Worm (Caenorhabditis elegans): ENCODE data around the gene F40G12.2.

Gene F40G12.2

ce11 chrV:14240694-14241201 lies 20.0 kb downstream of the F40G12.2 start, which contains the start of gene K02E11.10:
Gene K02E11.10, minus strand, starts transcription at chrV:14241151.
- TF ChIP-seq klf-2 (GFP tag; conservative IDR thresholded peaks at IDR 0.05) (no peak), ref-1 (GFP tag; conservative IDR thresholded peaks at IDR 0.05) (no peak), med-1 (GFP tag; optimal IDR thresholded peaks at IDR 0.05; ENCODE audit: insufficient read depth) (no peak), ztf-23 (GFP tag; IDR thresholded peaks at IDR 0.05) (no peak), ztf-29 (GFP tag; IDR thresholded peaks at IDR 0.05) (no peak), cog-1 (tag; optimal IDR thresholded peaks at IDR 0.05) (no peak), flt-1 (GFP tag; IDR thresholded peaks at IDR 0.05) (no peak), T22C8.4 (GFP tag; IDR thresholded peaks at IDR 0.05) (no peak), tab-1 (GFP tag; IDR thresholded peaks at IDR 0.05) (no peak)

- TF ChIP-seq ztf-23 (GFP tag; IDR thresholded peaks at IDR 0.05), result peak; percentile 42; the same call in 1 of the 2 replicates
- peak; percentile 65; the same call in 1 of the 2 replicates for TF ChIP-seq tab-1 (GFP tag; IDR thresholded peaks at IDR 0.05)
- TF ChIP-seq T22C8.4 (GFP tag; IDR thresholded peaks at IDR 0.05), result peak; percentile 28; the same call in 1 of the 2 replicates
- TF ChIP-seq flt-1 (GFP tag; IDR thresholded peaks at IDR 0.05), result peak; percentile 70
These were observed 23.3 kb downstream of the F40G12.2 start for ce11 chrV:14237447-14237846.

DNA sequence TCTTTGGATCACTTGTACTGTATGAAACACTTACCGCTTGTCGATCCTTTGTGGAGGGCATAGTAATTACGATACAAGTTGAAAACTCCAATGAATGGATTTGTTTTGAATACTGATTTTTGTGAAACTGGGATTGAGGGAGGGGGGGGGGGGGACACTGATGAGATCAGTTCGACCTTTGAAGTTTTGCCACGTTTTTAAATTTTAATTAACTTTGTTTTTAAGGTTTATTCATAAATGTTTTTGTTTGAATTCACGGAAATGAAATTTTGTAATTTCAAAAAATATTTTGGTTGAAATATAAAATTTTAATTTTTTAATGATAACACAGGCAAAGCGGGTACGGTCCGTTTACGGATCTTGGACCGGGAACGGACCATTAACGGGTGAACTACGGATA lies 24.8 kb downstream of the F40G12.2 start, which contains the start of gene ent-3:
ent-3 (minus strand) TSS at position 101 of the 400 bp plus-strand sequence.
- no peak for TF ChIP-seq ref-1 (GFP tag; conservative IDR thresholded peaks at IDR 0.05)
- TF ChIP-seq cog-1 (tag; optimal IDR thresholded peaks at IDR 0.05), result no peak
- TF ChIP-seq flt-1 (GFP tag; IDR thresholded peaks at IDR 0.05), result no peak
- no peak for TF ChIP-seq med-1 (GFP tag; optimal IDR thresholded peaks at IDR 0.05; ENCODE audit: insufficient read depth)
- TF ChIP-seq ztf-29 (GFP tag; IDR thresholded peaks at IDR 0.05), result no peak
- no peak for TF ChIP-seq klf-2 (GFP tag; conservative IDR thresholded peaks at IDR 0.05)
- no peak for TF ChIP-seq ztf-23 (GFP tag; IDR thresholded peaks at IDR 0.05)
- TF ChIP-seq tab-1 (GFP tag; IDR thresholded peaks at IDR 0.05), result no peak
- no peak for TF ChIP-seq T22C8.4 (GFP tag; IDR thresholded peaks at IDR 0.05)

ce11 chrV:14231656-14232055 lies 29.1 kb downstream of the F40G12.2 start:
- no peak for TF ChIP-seq ztf-29 (GFP tag; IDR thresholded peaks at IDR 0.05)
- no peak for TF ChIP-seq med-1 (GFP tag; optimal IDR thresholded peaks at IDR 0.05; ENCODE audit: insufficient read depth)
- no peak for TF ChIP-seq cog-1 (tag; optimal IDR thresholded peaks at IDR 0.05)
- no peak for TF ChIP-seq ztf-23 (GFP tag; IDR thresholded peaks at IDR 0.05)
- no peak for TF ChIP-seq ref-1 (GFP tag; conservative IDR thresholded peaks at IDR 0.05)
- no peak for TF ChIP-seq flt-1 (GFP tag; IDR thresholded peaks at IDR 0.05)
- TF ChIP-seq tab-1 (GFP tag; IDR thresholded peaks at IDR 0.05), result no peak
- no peak for TF ChIP-seq klf-2 (GFP tag; conservative IDR thresholded peaks at IDR 0.05)
- TF ChIP-seq T22C8.4 (GFP tag; IDR thresholded peaks at IDR 0.05), result no peak

- no peak for TF ChIP-seq T22C8.4 (GFP tag; IDR thresholded peaks at IDR 0.05)
- TF ChIP-seq tab-1 (GFP tag; IDR thresholded peaks at IDR 0.05), result no peak
- TF ChIP-seq flt-1 (GFP tag; IDR thresholded peaks at IDR 0.05), result no peak
- 0 out of 2 replicates have a peak, but pooled peaks have one; percentile 8 for TF ChIP-seq ztf-23 (GFP tag; IDR thresholded peaks at IDR 0.05)
These were observed 29.7 kb downstream of the F40G12.2 start for ce11 chrV:14230788-14231583.

DNA sequence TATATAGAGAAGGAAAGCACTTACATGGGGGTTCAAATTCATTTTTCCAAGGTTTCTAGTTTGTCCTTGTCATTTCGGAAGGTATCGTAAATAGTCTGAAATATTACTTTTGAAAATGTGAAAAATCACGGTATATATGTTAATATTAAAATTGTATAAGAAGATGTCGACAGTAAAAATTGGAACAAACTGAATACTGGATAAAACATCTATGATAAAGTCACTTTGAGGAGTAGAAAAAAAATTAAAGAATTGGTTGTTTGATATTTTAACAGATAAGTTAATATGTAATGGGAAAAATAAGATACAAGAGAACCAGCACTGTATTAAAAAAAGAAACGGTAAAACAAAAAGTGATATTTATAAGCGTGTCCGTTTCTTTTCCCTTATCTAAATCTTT lies 34.4 kb downstream of the F40G12.2 start, which contains the start of gene nep-21:
nep-21 (minus strand) TSS at position 101 of the 400 bp plus-strand sequence.
- TF ChIP-seq klf-2 (GFP tag; conservative IDR thresholded peaks at IDR 0.05) (no peak), ref-1 (GFP tag; conservative IDR thresholded peaks at IDR 0.05) (no peak), ztf-29 (GFP tag; IDR thresholded peaks at IDR 0.05) (no peak), T22C8.4 (GFP tag; IDR thresholded peaks at IDR 0.05) (no peak), cog-1 (tag; optimal IDR thresholded peaks at IDR 0.05) (no peak), med-1 (GFP tag; optimal IDR thresholded peaks at IDR 0.05; ENCODE audit: insufficient read depth) (no peak)

DNA sequence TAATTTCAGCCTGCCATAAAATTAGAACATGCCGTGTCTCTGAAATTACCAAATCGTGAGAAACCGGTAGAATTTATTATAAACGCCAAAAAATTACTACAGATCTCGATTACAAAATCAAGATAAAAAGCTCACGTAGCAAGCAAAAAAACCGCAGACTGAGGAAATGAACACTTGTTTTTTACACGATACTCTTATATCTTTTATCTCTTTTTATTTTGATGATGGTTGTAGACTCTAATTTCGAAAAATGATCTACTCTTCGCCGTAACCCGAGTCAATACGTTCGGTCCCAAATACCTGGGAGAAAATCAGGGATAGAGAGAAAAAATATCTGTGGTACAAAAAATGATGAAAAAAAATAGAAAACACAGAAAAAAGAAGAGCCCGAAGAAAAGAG lies 37.6 kb downstream of the F40G12.2 start:
- TF ChIP-seq T22C8.4 (GFP tag; IDR thresholded peaks at IDR 0.05) (no peak), med-1 (GFP tag; optimal IDR thresholded peaks at IDR 0.05; ENCODE audit: insufficient read depth) (no peak), ztf-29 (GFP tag; IDR thresholded peaks at IDR 0.05) (no peak), ref-1 (GFP tag; conservative IDR thresholded peaks at IDR 0.05) (no peak)

ce11 chrV:14215106-14215505 lies 45.6 kb downstream of the F40G12.2 start, which contains the start of gene T16A9.5:
Gene T16A9.5, minus strand, starts transcription at chrV:14215206.
- TF ChIP-seq tab-1 (GFP tag; IDR thresholded peaks at IDR 0.05) (no peak), T22C8.4 (GFP tag; IDR thresholded peaks at IDR 0.05) (no peak), cog-1 (tag; optimal IDR thresholded peaks at IDR 0.05) (no peak), med-1 (GFP tag; optimal IDR thresholded peaks at IDR 0.05; ENCODE audit: insufficient read depth) (no peak), klf-2 (GFP tag; conservative IDR thresholded peaks at IDR 0.05) (no peak), ztf-23 (GFP tag; IDR thresholded peaks at IDR 0.05) (no peak), ztf-29 (GFP tag; IDR thresholded peaks at IDR 0.05) (no peak)

DNA sequence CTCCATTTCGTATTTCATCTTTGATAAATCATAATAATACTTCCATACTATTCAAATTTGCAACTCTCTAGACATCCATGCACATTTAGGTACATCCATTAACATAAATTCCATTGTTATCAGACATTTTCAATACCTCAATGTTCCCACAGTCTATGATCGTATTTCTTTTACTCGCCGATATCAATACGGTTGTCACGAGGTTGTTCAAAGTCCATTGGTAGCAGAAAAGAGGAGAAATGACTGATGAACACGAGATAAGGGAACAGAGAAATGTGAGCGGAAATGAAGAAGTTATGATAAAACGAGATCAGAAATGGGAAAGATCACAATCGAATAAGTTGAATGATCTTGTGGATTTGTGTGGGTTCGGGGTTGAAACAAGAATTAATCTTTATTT lies 47.9 kb downstream of the F40G12.2 start:
- TF ChIP-seq med-1 (GFP tag; optimal IDR thresholded peaks at IDR 0.05; ENCODE audit: insufficient read depth), result no peak
- no peak for TF ChIP-seq klf-2 (GFP tag; conservative IDR thresholded peaks at IDR 0.05)
- no peak for TF ChIP-seq T22C8.4 (GFP tag; IDR thresholded peaks at IDR 0.05)
- TF ChIP-seq ztf-29 (GFP tag; IDR thresholded peaks at IDR 0.05), result no peak
- TF ChIP-seq cog-1 (tag; optimal IDR thresholded peaks at IDR 0.05), result no peak
- TF ChIP-seq tab-1 (GFP tag; IDR thresholded peaks at IDR 0.05), result no peak
- no peak for TF ChIP-seq flt-1 (GFP tag; IDR thresholded peaks at IDR 0.05)
- no peak for TF ChIP-seq ref-1 (GFP tag; conservative IDR thresholded peaks at IDR 0.05)
- no peak for TF ChIP-seq ztf-23 (GFP tag; IDR thresholded peaks at IDR 0.05)

- no peak for TF ChIP-seq cog-1 (tag; optimal IDR thresholded peaks at IDR 0.05)
- no peak for TF ChIP-seq ref-1 (GFP tag; conservative IDR thresholded peaks at IDR 0.05)
- no peak for TF ChIP-seq med-1 (GFP tag; optimal IDR thresholded peaks at IDR 0.05; ENCODE audit: insufficient read depth)
- no peak for TF ChIP-seq T22C8.4 (GFP tag; IDR thresholded peaks at IDR 0.05)
- TF ChIP-seq klf-2 (GFP tag; conservative IDR thresholded peaks at IDR 0.05), result no peak
- no peak for TF ChIP-seq ztf-29 (GFP tag; IDR thresholded peaks at IDR 0.05)
- TF ChIP-seq tab-1 (GFP tag; IDR thresholded peaks at IDR 0.05), result no peak
- TF ChIP-seq flt-1 (GFP tag; IDR thresholded peaks at IDR 0.05), result no peak
- TF ChIP-seq ztf-23 (GFP tag; IDR thresholded peaks at IDR 0.05), result no peak
These were observed 50.0 kb downstream of the F40G12.2 start, which contains the start of gene str-230 for ce11 chrV:14210743-14211142. Gene str-230, minus strand, starts transcription at chrV:14210843.

Data from whole organism, midembryonic.